Worm (Caenorhabditis elegans) whole organism, L4 larva: Measurements from ENCODE around the gene T19C3.5.

Source experiments
- F37D6.2 ChIP-seq: sonication (generic microtip); optimal IDR thresholded peaks from 2 replicates; lab custom pipeline; 2016; ENCODE audit warnings: mild to moderate bottlenecking, missing genetic modification characterization, missing compliant biosample characterization
- R02D3.7 ChIP-seq: fragments of 150-350 bp; sonication (generic microtip); optimal IDR thresholded peaks from 3 replicates; lab custom pipeline; 2014; ENCODE audit warnings: missing biosample characterization, missing genetic modification characterization
- T26A8.4 ChIP-seq: fragments of 200-800 bp; sonication (Bioruptor generic); IDR thresholded peaks from 2 replicates; pipeline ENCODE4 v1.3.6; 2022; ENCODE audit warnings: missing genetic modification characterization, missing compliant biosample characterization
- Y105C5A.15 ChIP-seq: fragments of 200-800 bp; sonication (Bioruptor generic); IDR thresholded peaks from 2 replicates; pipeline ENCODE4 v1.3.6; 2022; ENCODE audit warnings: missing genetic modification characterization, missing compliant biosample characterization
- ZK337.2 ChIP-seq: fragments of 200-800 bp; sonication (Bioruptor generic); IDR thresholded peaks from 2 replicates; pipeline ENCODE4 v1.3.6; 2022; ENCODE audit warnings: missing genetic modification reagents, missing genetic modification characterization, missing compliant biosample characterization
- aha-1 ChIP-seq: fragments of 150-350 bp; peaks from one replicate; lab custom pipeline; 2014; ENCODE audit warnings: missing biosample characterization, missing genetic modification characterization
- aly-2 ChIP-seq: sonication (generic microtip); optimal IDR thresholded peaks from 2 replicates; lab custom pipeline; 2018; ENCODE audit warnings: missing biosample characterization, missing genetic modification characterization
- ama-1 ChIP-seq: fragments of 150-350 bp; optimal IDR thresholded peaks from 2 replicates; lab custom pipeline; 2014; ENCODE audit warnings: inconsistent platforms, mixed read lengths
- arid-1 ChIP-seq: fragments of 200-800 bp; sonication (Bioruptor generic); conservative IDR thresholded peaks from 2 replicates; pipeline ENCODE4 v1.3.6; 2022; ENCODE audit warnings: missing genetic modification reagents, missing genetic modification characterization, missing compliant biosample characterization
- attf-4 ChIP-seq: sonication (generic microtip); optimal IDR thresholded peaks from 3 replicates; lab custom pipeline; 2017; ENCODE audit warnings: missing biosample characterization, missing genetic modification characterization
- ceh-28 ChIP-seq: fragments of 150-350 bp; optimal IDR thresholded peaks from 2 replicates; lab custom pipeline; 2014; ENCODE audit warnings: missing biosample characterization, missing genetic modification reagents, missing genetic modification characterization
- ceh-62 ChIP-seq: sonication (generic microtip); optimal IDR thresholded peaks from 2 replicates; lab custom pipeline; 2017; ENCODE audit warnings: missing biosample characterization, missing genetic modification characterization
- dmd-6 ChIP-seq: fragments of 200-800 bp; sonication (Bioruptor generic); IDR thresholded peaks from 2 replicates; pipeline ENCODE4 v1.3.6; 2022; ENCODE audit warnings: missing genetic modification reagents, missing genetic modification characterization, missing compliant biosample characterization
- duxl-1 ChIP-seq: sonication (generic microtip); optimal IDR thresholded peaks from 2 replicates; lab custom pipeline; 2016; ENCODE audit warnings: mild to moderate bottlenecking, missing genetic modification characterization, moderate library complexity, missing compliant biosample characterization; ENCODE audit not compliant: poor library complexity
- dve-1 ChIP-seq: sonication (generic microtip); optimal IDR thresholded peaks from 2 replicates; lab custom pipeline; 2017; ENCODE audit warnings: antibody characterized with exemption, mild to moderate bottlenecking, missing genetic modification characterization, missing compliant biosample characterization; ENCODE audit not compliant: insufficient read depth
- egl-27 ChIP-seq: sonication (generic microtip); optimal IDR thresholded peaks from 3 replicates; lab custom pipeline; 2017; ENCODE audit warnings: missing biosample characterization, missing genetic modification reagents, missing genetic modification characterization
- fkh-10 ChIP-seq: fragments of 150-350 bp; optimal IDR thresholded peaks from 2 replicates; lab custom pipeline; 2014; ENCODE audit warnings: missing biosample characterization, missing genetic modification reagents, missing genetic modification characterization
- jun-1 ChIP-seq: fragments of 150-350 bp; optimal IDR thresholded peaks from 2 replicates; lab custom pipeline; 2014; ENCODE audit warnings: missing biosample characterization, missing genetic modification reagents, missing genetic modification characterization
- lin-1 ChIP-seq: fragments of 200-800 bp; sonication (Bioruptor generic); IDR thresholded peaks from 2 replicates; pipeline ENCODE4 v1.3.6; 2022; ENCODE audit warnings: missing genetic modification reagents, missing genetic modification characterization, missing compliant biosample characterization
- lin-29 ChIP-seq: fragments of 200-800 bp; sonication (Bioruptor generic); IDR thresholded peaks from 2 replicates; pipeline ENCODE4 v1.3.6; 2022; ENCODE audit warnings: missing genetic modification reagents, missing genetic modification characterization, missing compliant biosample characterization
- lin-39 ChIP-seq: fragments of 150-350 bp; optimal IDR thresholded peaks from 2 replicates; lab custom pipeline; 2014; ENCODE audit warnings: missing biosample characterization, missing genetic modification reagents, missing genetic modification characterization
- lsy-2 ChIP-seq, 2 experiments: fragments of 150-350 bp in 1 of 2; sonication (generic microtip) in 1 of 2; optimal IDR thresholded peaks; 2 replicates each; lab custom pipeline; 2014 to 2017; ENCODE audit warnings: missing biosample characterization in 2 of 2, missing genetic modification characterization in 2 of 2
- madf-5 ChIP-seq, 2 experiments: fragments of 200-800 bp; sonication (Bioruptor generic); IDR thresholded peaks; 2 replicates each; pipeline ENCODE4 v1.3.6; 2022; ENCODE audit warnings: missing compliant biosample characterization in 2 of 2, missing genetic modification characterization in 2 of 2
- madf-9 ChIP-seq: fragments of 200-800 bp; sonication (Bioruptor generic); conservative IDR thresholded peaks from 2 replicates; pipeline ENCODE4 v1.3.6; 2022; ENCODE audit warnings: missing genetic modification reagents, missing genetic modification characterization, missing compliant biosample characterization
- mdl-1 ChIP-seq, 2 experiments: fragments of 150-350 bp in 1 of 2; sonication (generic microtip) in 1 of 2; optimal IDR thresholded peaks; 2 replicates each; lab custom pipeline; 2014 to 2017; ENCODE audit warnings: missing biosample characterization in 2 of 2, missing genetic modification characterization in 2 of 2
- mes-2 ChIP-seq: sonication (generic microtip); optimal IDR thresholded peaks from 2 replicates; lab custom pipeline; 2016; ENCODE audit warnings: missing genotype, mild to moderate bottlenecking, missing genetic modification characterization, missing compliant biosample characterization; ENCODE audit not compliant: poor library complexity, severe bottlenecking
- mxl-3 ChIP-seq: fragments of 200-800 bp; sonication (Bioruptor generic); optimal IDR thresholded peaks from 2 replicates; lab custom pipeline; 2018; ENCODE audit warnings: mild to moderate bottlenecking, missing genetic modification characterization, missing compliant biosample characterization
- nhr-10 ChIP-seq: fragments of 150-350 bp; optimal IDR thresholded peaks from 2 replicates; lab custom pipeline; 2014; ENCODE audit warnings: missing biosample characterization, missing genetic modification characterization
- nhr-11 ChIP-seq: fragments of 150-350 bp; optimal IDR thresholded peaks from 2 replicates; lab custom pipeline; 2014; ENCODE audit warnings: missing biosample characterization, missing genetic modification characterization
- nhr-28 ChIP-seq: fragments of 150-350 bp; optimal IDR thresholded peaks from 2 replicates; lab custom pipeline; 2014; ENCODE audit warnings: missing biosample characterization, missing genetic modification characterization
- nhr-42 ChIP-seq: fragments of 200-800 bp; sonication (Bioruptor generic); IDR thresholded peaks from 2 replicates; pipeline ENCODE4 v1.3.6; 2022; ENCODE audit warnings: missing genetic modification characterization, missing compliant biosample characterization
- nhr-77 ChIP-seq: fragments of 150-350 bp; optimal IDR thresholded peaks from 2 replicates; lab custom pipeline; 2014; ENCODE audit warnings: missing biosample characterization, missing genetic modification characterization
- pha-4 ChIP-seq, 2 experiments: fragments of 150-350 bp in 1 of 2; fragments of 200-800 bp in 1 of 2; sonication (Bioruptor generic) in 1 of 2; IDR thresholded peaks in 1 of 2; optimal IDR thresholded peaks in 1 of 2; 2 replicates each; pipeline versions ENCODE4 v1.3.6 to Lab custom; 2014 to 2022; ENCODE audit warnings: missing genetic modification characterization in 2 of 2, missing genetic modification reagents in 2 of 2, missing biosample characterization in 1 of 2, missing compliant biosample characterization in 1 of 2
- php-3 ChIP-seq: fragments of 200-800 bp; sonication (Bioruptor generic); IDR thresholded peaks from 2 replicates; pipeline ENCODE4 v1.3.6; 2022; ENCODE audit warnings: missing genetic modification reagents, missing genetic modification characterization, missing compliant biosample characterization
- pqm-1 ChIP-seq: sonication (generic microtip); optimal IDR thresholded peaks from 2 replicates; lab custom pipeline; 2017; ENCODE audit warnings: missing biosample characterization, missing genetic modification characterization
- rbr-2 ChIP-seq: sonication (generic microtip); optimal IDR thresholded peaks from 2 replicates; lab custom pipeline; 2016; ENCODE audit warnings: missing genotype, missing genetic modification characterization, missing compliant biosample characterization
- set-16 ChIP-seq: fragments of 200-800 bp; sonication (Bioruptor generic); IDR thresholded peaks from 2 replicates; pipeline ENCODE4 v1.3.6; 2022; ENCODE audit warnings: missing genetic modification reagents, missing genetic modification characterization, missing compliant biosample characterization
- spr-3 ChIP-seq: fragments of 200-800 bp; sonication (Bioruptor generic); optimal IDR thresholded peaks from 2 replicates; lab custom pipeline; 2018; ENCODE audit warnings: mild to moderate bottlenecking, missing genetic modification characterization, missing compliant biosample characterization
- unc-39 ChIP-seq: sonication (generic microtip); optimal IDR thresholded peaks from 2 replicates; lab custom pipeline; 2017; ENCODE audit warnings: missing biosample characterization, missing genetic modification characterization
- unc-62 ChIP-seq, 3 experiments: fragments of 150-350 bp in 1 of 3; sonication (generic microtip); optimal IDR thresholded peaks in 2 of 3; peaks in 1 of 3; 1 replicate in 1 of 3; 2 replicates in 2 of 3; lab custom pipeline; 2014 to 2017; ENCODE audit warnings: missing biosample characterization in 3 of 3, missing genetic modification characterization in 3 of 3, missing genetic modification reagents in 3 of 3, missing genotype in 1 of 3
- zag-1 ChIP-seq: fragments of 150-350 bp; optimal IDR thresholded peaks from 2 replicates; lab custom pipeline; 2014; ENCODE audit warnings: missing biosample characterization, missing genetic modification characterization
- zfp-2 ChIP-seq: sonication (generic microtip); optimal IDR thresholded peaks from 2 replicates; lab custom pipeline; 2016; ENCODE audit warnings: mild to moderate bottlenecking, missing genetic modification characterization, missing compliant biosample characterization
- zfp-3 ChIP-seq: fragments of 200-800 bp; sonication (Bioruptor generic); conservative IDR thresholded peaks from 2 replicates; pipeline ENCODE4 v1.3.6; 2022; ENCODE audit warnings: missing genetic modification reagents, missing genetic modification characterization, missing compliant biosample characterization
- ztf-11 ChIP-seq: fragments of 150-350 bp; optimal IDR thresholded peaks from 2 replicates; lab custom pipeline; 2014; ENCODE audit warnings: missing biosample characterization, missing genetic modification characterization

Gene T19C3.5

ce11 chrIII:612759-613158 is 15.0 kb downstream of the T19C3.5 start:
- peak in 1 of 2 experiments; percentile 66 for TF ChIP-seq unc-62 (GFP tag; optimal IDR thresholded peaks at IDR 0.05 in 1 of 2; lab: Kevin White, UChicago)
- no peak for TF ChIP-seq unc-62 (tag; optimal IDR thresholded peaks at IDR 0.05; lab: Kevin White, UChicago)
- TF ChIP-seq madf-5 (GFP tag; IDR thresholded peaks at IDR 0.05; lab: Robert Waterston, UW), result no peak
- TF ChIP-seq jun-1, result no peak
- TF ChIP-seq fkh-10, result no peak
- TF ChIP-seq attf-4 (tag; lab: Kevin White, UChicago), result no peak
- TF ChIP-seq aha-1 (tag; lab: Kevin White, UChicago), result peak; percentile 81
- no peak for TF ChIP-seq ceh-62 (tag; lab: Kevin White, UChicago)
- no peak for TF ChIP-seq F37D6.2 (tag; lab: Kevin White, UChicago)
- TF ChIP-seq lin-39 (tag; lab: Kevin White, UChicago), result no peak
- no peak for TF ChIP-seq zfp-3 (GFP tag; lab: Robert Waterston, UW)
- TF ChIP-seq R02D3.7 (tag; lab: Kevin White, UChicago), result no peak
- TF ChIP-seq, all 104 proteins: peak for 2

ce11 chrIII:611900-612299 is 15.8 kb downstream of the T19C3.5 start:
- TF ChIP-seq ztf-11 (tag; lab: Kevin White, UChicago) (no peak), ceh-28 (no peak), php-3 (GFP tag; lab: Robert Waterston, UW) (no peak), zfp-2 (no peak), dmd-6 (GFP tag; lab: Robert Waterston, UW) (no peak), aha-1 (tag; lab: Kevin White, UChicago) (no peak), mxl-3 (GFP tag; lab: Kevin White, UChicago) (no peak), ZK337.2 (GFP tag; lab: Robert Waterston, UW) (no peak), set-16 (GFP tag; lab: Robert Waterston, UW) (no peak), spr-3 (GFP tag; lab: Kevin White, UChicago) (no peak), fkh-10 (no peak), Y105C5A.15 (GFP tag; lab: Robert Waterston, UW) (no peak), mes-2 (tag; lab: Kevin White, UChicago) (no peak), lsy-2 (tag; optimal IDR thresholded peaks at IDR 0.05; lab: Kevin White, UChicago) (no peak), rbr-2 (tag; lab: Kevin White, UChicago) (no peak), arid-1 (no peak)
- TF ChIP-seq, all 104 proteins: peak for 0

- TF ChIP-seq egl-27 (tag; lab: Kevin White, UChicago) (no peak), zag-1 (tag; lab: Kevin White, UChicago) (no peak), nhr-10 (tag; lab: Kevin White, UChicago) (no peak), aly-2 (no peak), lin-1 (GFP tag; lab: Robert Waterston, UW) (no peak), mdl-1 (tag; optimal IDR thresholded peaks at IDR 0.05; lab: Kevin White, UChicago) (no peak), nhr-11 (tag; lab: Kevin White, UChicago) (no peak), madf-9 (GFP tag; lab: Robert Waterston, UW) (no peak), nhr-42 (GFP tag; lab: Robert Waterston, UW) (no peak), nhr-28 (tag; lab: Kevin White, UChicago) (no peak), pha-4 (GFP tag; IDR thresholded peaks at IDR 0.05; lab: Robert Waterston, UW) (no peak), pha-4 (tag; optimal IDR thresholded peaks at IDR 0.05; lab: Kevin White, UChicago) (no peak), duxl-1 (no peak), lin-29 (GFP tag; lab: Robert Waterston, UW) (no peak), zfp-2 (no peak), ama-1 (lab: Kevin White, UChicago) (no peak), dve-1 (tag; lab: Kevin White, UChicago) (no peak), T26A8.4 (GFP tag; lab: Robert Waterston, UW) (no peak), pqm-1 (tag; lab: Kevin White, UChicago) (no peak), nhr-77 (tag; lab: Kevin White, UChicago) (no peak), unc-39 (tag; lab: Kevin White, UChicago) (no peak)
Observed at ce11 chrIII:609549-609948, 18.2 kb downstream of the T19C3.5 start, which contains the start of gene best-17. Gene best-17 (minus strand): TSS chrIII:609649.
